Worm (Caenorhabditis elegans) whole organism, L3 larva: Measurements from ENCODE around the gene grd-7.

Experiments used
- R02D3.7 ChIP-seq: fragments of 150-350 bp; optimal IDR thresholded peaks from 2 replicates; lab custom pipeline; 2014; ENCODE audit warnings: missing biosample characterization, missing genetic modification characterization
- ZK546.5 ChIP-seq: sonication (generic microtip); optimal IDR thresholded peaks from 2 replicates; lab custom pipeline; 2017; ENCODE audit warnings: missing biosample characterization, missing genetic modification characterization
- aly-2 ChIP-seq: fragments of 150-350 bp; optimal IDR thresholded peaks from 2 replicates; lab custom pipeline; 2014; ENCODE audit warnings: missing biosample characterization, missing genetic modification characterization
- ama-1 ChIP-seq: fragments of 150-350 bp; optimal IDR thresholded peaks from 2 replicates; lab custom pipeline; 2018
- ceh-16 ChIP-seq: sonication (generic microtip); optimal IDR thresholded peaks from 2 replicates; lab custom pipeline; 2017; ENCODE audit warnings: missing biosample characterization, missing genetic modification characterization
- ceh-28 ChIP-seq: fragments of 150-350 bp; optimal IDR thresholded peaks from 2 replicates; lab custom pipeline; 2014; ENCODE audit warnings: missing biosample characterization, missing genetic modification reagents, missing genetic modification characterization
- ceh-82 ChIP-seq: fragments of 150-350 bp; optimal IDR thresholded peaks from 2 replicates; lab custom pipeline; 2014; ENCODE audit warnings: missing biosample characterization, missing genetic modification characterization
- ceh-9 ChIP-seq: sonication (generic microtip); optimal IDR thresholded peaks from 2 replicates; lab custom pipeline; 2018; ENCODE audit warnings: missing biosample characterization, missing genetic modification characterization
- daf-12 ChIP-seq: fragments of 150-350 bp; optimal IDR thresholded peaks from 2 replicates; lab custom pipeline; 2014; ENCODE audit warnings: missing biosample characterization, missing genetic modification reagents, missing genetic modification characterization
- egl-27 ChIP-seq: sonication (generic microtip); optimal IDR thresholded peaks from 4 replicates; lab custom pipeline; 2017; ENCODE audit warnings: missing biosample characterization, missing genetic modification reagents, missing genetic modification characterization
- egl-5 ChIP-seq: fragments of 150-350 bp; optimal IDR thresholded peaks from 2 replicates; lab custom pipeline; 2017; ENCODE audit warnings: missing biosample characterization, missing genetic modification reagents, missing genetic modification characterization, inconsistent platforms
- elt-1 ChIP-seq: fragments of 150-350 bp; optimal IDR thresholded peaks from 2 replicates; lab custom pipeline; 2014; ENCODE audit warnings: missing biosample characterization, missing genetic modification characterization
- elt-2 ChIP-seq: sonication (generic microtip); optimal IDR thresholded peaks from 2 replicates; lab custom pipeline; 2016; ENCODE audit warnings: missing genetic modification reagents, mild to moderate bottlenecking, missing genetic modification characterization, missing compliant biosample characterization
- elt-3 ChIP-seq, 3 experiments: fragments of 150-350 bp in 1 of 3; sonication (generic microtip) in 2 of 3; optimal IDR thresholded peaks; 2 replicates in 2 of 3; 4 replicates in 1 of 3; lab custom pipeline; 2014 to 2017; ENCODE audit warnings: missing biosample characterization in 3 of 3, missing genetic modification characterization in 3 of 3
- eor-1 ChIP-seq, 2 experiments: fragments of 150-350 bp; optimal IDR thresholded peaks; 2 replicates each; lab custom pipeline; 2014 to 2018; ENCODE audit warnings: missing biosample characterization in 2 of 2, missing genetic modification characterization in 2 of 2
- fkh-10 ChIP-seq: sonication (generic microtip); optimal IDR thresholded peaks from 2 replicates; lab custom pipeline; 2017; ENCODE audit warnings: missing biosample characterization, missing genetic modification reagents, missing genetic modification characterization
- fkh-2 ChIP-seq: fragments of 150-350 bp; optimal IDR thresholded peaks from 2 replicates; lab custom pipeline; 2014; ENCODE audit warnings: missing biosample characterization, missing genetic modification reagents, missing genetic modification characterization
- fos-1 ChIP-seq: fragments of 150-350 bp; optimal IDR thresholded peaks from 2 replicates; lab custom pipeline; 2014; ENCODE audit warnings: missing biosample characterization, missing genetic modification characterization
- hmg-11 ChIP-seq: sonication (generic microtip); optimal IDR thresholded peaks from 2 replicates; lab custom pipeline; 2016; ENCODE audit warnings: missing genetic modification characterization, missing compliant biosample characterization
- jun-1 ChIP-seq: fragments of 150-350 bp; optimal IDR thresholded peaks from 2 replicates; lab custom pipeline; 2014; ENCODE audit warnings: missing biosample characterization, missing genetic modification reagents, missing genetic modification characterization
- lin-15B ChIP-seq: fragments of 150-350 bp; optimal IDR thresholded peaks from 2 replicates; lab custom pipeline; 2014; ENCODE audit warnings: missing biosample characterization, missing genetic modification characterization
- lin-39 ChIP-seq: fragments of 150-350 bp; optimal IDR thresholded peaks from 2 replicates; lab custom pipeline; 2018; ENCODE audit warnings: missing biosample characterization, missing genetic modification reagents, missing genetic modification characterization
- lsy-12 ChIP-seq: sonication (generic microtip); optimal IDR thresholded peaks from 2 replicates; lab custom pipeline; 2016; ENCODE audit warnings: mild to moderate bottlenecking, missing genetic modification characterization, missing compliant biosample characterization
- mdl-1 ChIP-seq: fragments of 150-350 bp; optimal IDR thresholded peaks from 2 replicates; lab custom pipeline; 2014; ENCODE audit warnings: missing biosample characterization, missing genetic modification characterization
- mml-1 ChIP-seq: fragments of 150-350 bp; sonication (generic microtip); optimal IDR thresholded peaks from 3 replicates; lab custom pipeline; 2014; ENCODE audit warnings: missing biosample characterization, missing genetic modification characterization
- nfya-1 ChIP-seq: sonication (generic microtip); optimal IDR thresholded peaks from 2 replicates; lab custom pipeline; 2017; ENCODE audit warnings: missing genetic modification characterization, mild to moderate bottlenecking, missing compliant biosample characterization, antibody characterized with exemption, moderate library complexity; ENCODE audit not compliant: insufficient read depth
- nhr-11 ChIP-seq: fragments of 150-350 bp; optimal IDR thresholded peaks from 2 replicates; lab custom pipeline; 2014; ENCODE audit warnings: missing biosample characterization, missing genetic modification characterization
- nhr-12 ChIP-seq: fragments of 150-350 bp; optimal IDR thresholded peaks from 2 replicates; lab custom pipeline; 2014; ENCODE audit warnings: missing biosample characterization, missing genetic modification characterization
- nhr-23 ChIP-seq: fragments of 150-350 bp; optimal IDR thresholded peaks from 2 replicates; lab custom pipeline; 2014; ENCODE audit warnings: missing biosample characterization, missing genetic modification reagents, missing genetic modification characterization
- nhr-237 ChIP-seq: fragments of 150-350 bp; optimal IDR thresholded peaks from 2 replicates; lab custom pipeline; 2014; ENCODE audit warnings: missing biosample characterization, missing genetic modification characterization
- nhr-25 ChIP-seq: sonication (generic microtip); optimal IDR thresholded peaks from 2 replicates; lab custom pipeline; 2017; ENCODE audit warnings: missing biosample characterization, missing genetic modification characterization
- nhr-28 ChIP-seq: fragments of 150-350 bp; optimal IDR thresholded peaks from 2 replicates; lab custom pipeline; 2014; ENCODE audit warnings: missing biosample characterization, missing genetic modification characterization
- nhr-43 ChIP-seq: sonication (generic microtip); optimal IDR thresholded peaks from 2 replicates; lab custom pipeline; 2016; ENCODE audit warnings: mild to moderate bottlenecking, missing genetic modification characterization, missing compliant biosample characterization; ENCODE audit not compliant: poor library complexity, severe bottlenecking
- nhr-67 ChIP-seq: fragments of 150-350 bp; optimal IDR thresholded peaks from 2 replicates; lab custom pipeline; 2014; ENCODE audit warnings: missing biosample characterization, missing genetic modification characterization
- nhr-76 ChIP-seq: fragments of 150-350 bp; sonication (generic microtip); optimal IDR thresholded peaks from 5 replicates; lab custom pipeline; 2014; ENCODE audit warnings: missing biosample characterization, missing genetic modification characterization
- nhr-77 ChIP-seq: fragments of 150-350 bp; optimal IDR thresholded peaks from 2 replicates; lab custom pipeline; 2014; ENCODE audit warnings: missing biosample characterization, missing genetic modification characterization
- pha-4 ChIP-seq: fragments of 150-350 bp; optimal IDR thresholded peaks from 2 replicates; lab custom pipeline; 2014; ENCODE audit warnings: missing biosample characterization, missing genetic modification reagents, missing genetic modification characterization
- pqm-1 ChIP-seq: fragments of 150-350 bp; optimal IDR thresholded peaks from 2 replicates; lab custom pipeline; 2017; ENCODE audit warnings: missing biosample characterization, missing genetic modification characterization, inconsistent platforms
- sea-2 ChIP-seq: fragments of 150-350 bp; sonication (generic microtip); optimal IDR thresholded peaks from 4 replicates; lab custom pipeline; 2014; ENCODE audit warnings: missing biosample characterization, missing genetic modification reagents, missing genetic modification characterization
- skn-1 ChIP-seq: fragments of 150-350 bp; optimal IDR thresholded peaks from 2 replicates; lab custom pipeline; 2014; ENCODE audit warnings: missing biosample characterization, missing genetic modification characterization
- snpc-4 ChIP-seq: fragments of 150-350 bp; optimal IDR thresholded peaks from 2 replicates; lab custom pipeline; 2014; ENCODE audit warnings: missing biosample characterization, missing genetic modification characterization
- tbx-2 ChIP-seq: sonication (generic microtip); optimal IDR thresholded peaks from 2 replicates; lab custom pipeline; 2016; ENCODE audit warnings: mild to moderate bottlenecking, missing genetic modification characterization, missing compliant biosample characterization
- unc-39 ChIP-seq: sonication (generic microtip); optimal IDR thresholded peaks from 4 replicates; lab custom pipeline; 2017; ENCODE audit warnings: missing biosample characterization, missing genetic modification characterization
- unc-62 ChIP-seq: fragments of 150-350 bp; sonication (generic microtip); optimal IDR thresholded peaks from 4 replicates; lab custom pipeline; 2014; ENCODE audit warnings: missing biosample characterization, missing genetic modification reagents, missing genetic modification characterization
- zag-1 ChIP-seq: fragments of 150-350 bp; optimal IDR thresholded peaks from 2 replicates; lab custom pipeline; 2014; ENCODE audit warnings: missing biosample characterization, missing genetic modification characterization
- ztf-11 ChIP-seq: fragments of 150-350 bp; optimal IDR thresholded peaks from 2 replicates; lab custom pipeline; 2014; ENCODE audit warnings: missing biosample characterization, missing genetic modification characterization
- ztf-4 ChIP-seq: fragments of 150-350 bp; optimal IDR thresholded peaks from 2 replicates; lab custom pipeline; 2014; ENCODE audit warnings: missing biosample characterization, missing genetic modification characterization

Gene grd-7

DNA sequence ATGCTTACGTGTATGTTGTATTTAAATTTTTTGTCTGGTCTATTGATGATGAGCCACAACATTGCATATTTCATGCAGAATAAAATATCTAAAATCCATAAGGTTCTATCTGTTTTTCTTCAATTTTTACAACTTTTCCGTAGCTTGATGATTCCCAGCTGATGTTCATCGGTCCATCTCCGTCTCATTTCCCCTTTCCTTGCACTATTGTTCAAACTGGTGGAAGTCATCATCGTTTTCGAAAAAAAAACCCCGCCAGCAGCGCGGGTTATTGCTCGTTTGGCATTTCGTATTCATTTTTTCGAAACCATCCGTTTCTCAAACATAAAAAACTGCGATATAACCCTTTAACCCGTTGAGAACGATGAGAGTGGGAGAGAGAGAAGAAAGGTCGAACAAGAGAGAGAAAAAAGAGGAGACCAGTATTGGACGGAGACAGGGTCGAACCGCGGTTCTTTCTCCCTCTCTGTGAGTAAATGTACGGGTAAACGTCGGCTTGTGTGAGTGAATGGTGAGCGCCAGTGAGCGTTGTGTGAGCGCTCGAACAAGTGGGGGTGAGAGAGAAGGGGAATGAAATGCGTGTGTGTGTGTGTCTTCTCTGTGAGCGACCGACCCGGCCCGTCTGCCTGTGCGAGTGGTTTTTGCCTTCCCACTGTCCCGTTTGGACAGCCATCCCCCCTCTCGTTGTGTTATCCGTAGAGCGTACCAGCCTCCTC, 4.5 kb downstream of the grd-7 start:
- TF ChIP-seq skn-1 (tag; lab: Kevin White, UChicago) (no peak), fkh-2 (no peak), unc-39 (tag; lab: Kevin White, UChicago) (no peak), unc-62 (GFP tag; lab: Kevin White, UChicago) (peak; percentile 4), pha-4 (tag; lab: Kevin White, UChicago) (peak; percentile 93), ZK546.5 (tag; lab: Kevin White, UChicago) (no peak), aly-2 (tag; lab: Kevin White, UChicago) (no peak), elt-2 (tag; lab: Kevin White, UChicago) (peak; percentile 81), nhr-237 (tag; lab: Kevin White, UChicago) (no peak), ceh-16 (tag; lab: Kevin White, UChicago) (no peak), jun-1 (tag; lab: Kevin White, UChicago) (peak; percentile 94), ztf-11 (tag; lab: Kevin White, UChicago) (no peak), elt-1 (tag; lab: Kevin White, UChicago) (peak; percentile 26), sea-2 (GFP tag; lab: Kevin White, UChicago) (no peak), daf-12 (tag; lab: Kevin White, UChicago) (no peak), hmg-11 (tag; lab: Kevin White, UChicago) (peak; percentile 98), nfya-1 (peak; percentile 94), nhr-76 (tag; lab: Kevin White, UChicago) (no peak), nhr-25 (tag; lab: Kevin White, UChicago) (peak; percentile 96), nhr-77 (tag; lab: Kevin White, UChicago) (no peak), ceh-82 (tag; lab: Kevin White, UChicago) (peak; percentile 54), mdl-1 (tag; lab: Kevin White, UChicago) (no peak), ceh-9 (tag; lab: Kevin White, UChicago) (no peak), nhr-11 (peak; percentile 56), nhr-67 (no peak), egl-5 (peak; percentile 94), eor-1 (tag; optimal IDR thresholded peaks at IDR 0.05; lab: Kevin White, UChicago) (no peak), snpc-4 (tag; lab: Kevin White, UChicago) (peak; percentile 86), mml-1 (no peak), ztf-4 (tag; lab: Kevin White, UChicago) (no peak), R02D3.7 (peak; percentile 4), nhr-28 (tag; lab: Kevin White, UChicago) (no peak), lsy-12 (tag; lab: Kevin White, UChicago) (peak; percentile 78), elt-3 (tag; optimal IDR thresholded peaks at IDR 0.05; lab: Kevin White, UChicago) (peak in 1 of 3 experiments; percentile 37), lin-15B (peak; percentile 74), nhr-23 (tag; lab: Kevin White, UChicago) (peak; percentile 90), zag-1 (tag; lab: Kevin White, UChicago) (no peak), tbx-2 (tag; lab: Kevin White, UChicago) (peak; percentile 83), ama-1 (lab: Kevin White, UChicago) (peak; percentile 72), egl-27 (tag; lab: Kevin White, UChicago) (peak; percentile 69), fkh-10 (peak; percentile 48), pqm-1 (tag; lab: Kevin White, UChicago) (no peak), nhr-43 (peak; percentile 82), nhr-12 (tag; lab: Kevin White, UChicago) (no peak), lin-39 (tag; lab: Kevin White, UChicago) (peak; percentile 95), fos-1 (peak; percentile 64), ceh-28 (tag; lab: Kevin White, UChicago) (peak; percentile 48)
